Fruit fly (Drosophila melanogaster): ENCODE measurements around the gene Las.

Gene Las

DNA sequence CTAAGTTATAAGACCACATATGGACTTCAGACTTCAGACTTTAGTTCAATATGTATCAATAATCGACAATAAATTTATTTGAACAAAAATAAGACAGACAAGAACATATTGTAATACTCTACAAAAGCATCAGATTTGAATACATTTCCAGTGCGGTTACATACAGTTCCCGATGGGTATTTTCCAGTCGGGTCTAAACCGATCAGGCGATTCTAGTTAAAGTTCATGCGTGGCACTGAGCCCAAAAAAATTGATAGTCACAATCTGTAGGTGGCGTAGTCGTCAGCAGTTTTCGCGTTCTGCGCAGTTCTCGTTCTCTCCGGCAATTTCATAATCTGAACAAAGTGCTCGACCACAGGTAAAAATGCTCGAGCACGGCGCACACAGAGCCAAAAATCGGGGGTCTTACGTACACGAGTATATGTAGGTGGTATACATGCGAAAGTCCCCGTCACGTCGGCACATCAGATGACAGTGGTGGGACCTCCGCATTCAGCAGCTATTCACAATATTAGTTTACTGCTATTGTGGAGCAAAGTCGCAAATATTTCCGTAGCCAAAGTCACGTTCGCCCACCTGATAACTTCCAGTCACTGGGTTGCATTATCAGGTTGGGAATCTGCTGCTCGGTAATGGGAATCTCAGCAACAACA lies 36.8 kb downstream of the Las start (continued):
- TF ChIP-seq sob (GFP tag; IDR thresholded peaks at IDR 0.05) = peak; percentile 47
- peak; percentile 38 for TF ChIP-seq CG9215 (GFP tag; IDR thresholded peaks at IDR 0.05)
- TF ChIP-seq shn (GFP tag; optimal IDR thresholded peaks at IDR 0.05) = peak; percentile 29
- TF ChIP-seq luna (GFP tag; optimal IDR thresholded peaks at IDR 0.05) = no peak
- peak; percentile 9 for TF ChIP-seq zf30C (GFP tag; optimal IDR thresholded peaks at IDR 0.05)
- peak; percentile 13 for TF ChIP-seq Antp (GFP tag; optimal IDR thresholded peaks at IDR 0.05)
- no peak for TF ChIP-seq Scr (GFP tag; IDR thresholded peaks at IDR 0.05; ENCODE audit: partially characterized antibody)
- TF ChIP-seq CG1792 (GFP tag; optimal IDR thresholded peaks at IDR 0.05) = peak; percentile 25
- no peak for TF ChIP-seq sr (GFP tag; IDR thresholded peaks at IDR 0.05)
- TF ChIP-seq cwo (GFP tag; optimal IDR thresholded peaks at IDR 0.05) = peak; percentile 85
- no peak for TF ChIP-seq hth (optimal IDR thresholded peaks at IDR 0.05)
- TF ChIP-seq kah (GFP tag; optimal IDR thresholded peaks at IDR 0.05) = no peak
- TF ChIP-seq CG4820 (GFP tag; optimal IDR thresholded peaks at IDR 0.05) = peak; percentile 59
- no peak for TF ChIP-seq inv (GFP tag; IDR thresholded peaks at IDR 0.05; ENCODE audit: partially characterized antibody)
- peak; percentile 30 for TF ChIP-seq vfl (GFP tag; optimal IDR thresholded peaks at IDR 0.05)
- TF ChIP-seq tll (GFP tag; optimal IDR thresholded peaks at IDR 0.05) = no peak
- TF ChIP-seq Taf1 (GFP tag; IDR thresholded peaks at IDR 0.05) = no peak
- peak; percentile 57 for TF ChIP-seq CG12659 (GFP tag; optimal IDR thresholded peaks at IDR 0.05)
- TF ChIP-seq bab2 (GFP tag; optimal IDR thresholded peaks at IDR 0.05) = peak; percentile 32
- no peak for TF ChIP-seq CG4404 (GFP tag; IDR thresholded peaks at IDR 0.05)
- 0 out of 2 replicates have a peak, but pooled peaks have one; percentile 34 for TF ChIP-seq CG6689 (GFP tag; IDR thresholded peaks at IDR 0.05)
- peak; percentile 6 for TF ChIP-seq YL-1 (GFP tag; optimal IDR thresholded peaks at IDR 0.05)
- TF ChIP-seq CG12236 (GFP tag; optimal IDR thresholded peaks at IDR 0.05) = no peak
- TF ChIP-seq CG12744 (GFP tag; optimal IDR thresholded peaks at IDR 0.05) = no peak
- TF ChIP-seq CG8478 (optimal IDR thresholded peaks at IDR 0.05) = no peak
- peak; percentile 12 for TF ChIP-seq CG8281 (tag; optimal IDR thresholded peaks at IDR 0.05)
- TF ChIP-seq maf-S (GFP tag; optimal IDR thresholded peaks at IDR 0.05) = no peak
- no peak for TF ChIP-seq CG15601 (tag; optimal IDR thresholded peaks at IDR 0.05)
- peak; percentile 75 for TF ChIP-seq B-H2 (GFP tag; optimal IDR thresholded peaks at IDR 0.05)
- no peak for TF ChIP-seq Atf3 (GFP tag; optimal IDR thresholded peaks at IDR 0.05)
- TF ChIP-seq CG17186 (GFP tag; optimal IDR thresholded peaks at IDR 0.05) = no peak
- TF ChIP-seq Dip3 (GFP tag; optimal IDR thresholded peaks at IDR 0.05) = peak; percentile 80
- TF ChIP-seq CG14667 (GFP tag; IDR thresholded peaks at IDR 0.05) = no peak
- no peak for TF ChIP-seq Eip74EF (GFP tag; optimal IDR thresholded peaks at IDR 0.05)
- peak; percentile 36 for TF ChIP-seq CG12071 (GFP tag; optimal IDR thresholded peaks at IDR 0.05)
- TF ChIP-seq CG15011 (GFP tag; optimal IDR thresholded peaks at IDR 0.05) = peak; percentile 20
- no peak for TF ChIP-seq esg (GFP tag; conservative IDR thresholded peaks at IDR 0.05)
- peak; percentile 44; the same call in 1 of the 2 replicates for TF ChIP-seq CG8765 (GFP tag; IDR thresholded peaks at IDR 0.05)
- TF ChIP-seq CG18262 (tag; optimal IDR thresholded peaks at IDR 0.05) = peak; percentile 22
- peak; percentile 52 for TF ChIP-seq CG8924 (tag; optimal IDR thresholded peaks at IDR 0.05)
- no peak for TF ChIP-seq CG14014 (GFP tag; IDR thresholded peaks at IDR 0.05)
- no peak for TF ChIP-seq CG5180 (GFP tag; optimal IDR thresholded peaks at IDR 0.05)
- no peak for TF ChIP-seq HLH4C (GFP tag; IDR thresholded peaks at IDR 0.05; ENCODE audit: partially characterized antibody)
- TF ChIP-seq GATAe (GFP tag; conservative IDR thresholded peaks at IDR 0.05) = no peak; the same call in 1 of the 2 replicates
- TF ChIP-seq row (GFP tag; IDR thresholded peaks at IDR 0.05) = peak; percentile 78
- no peak for TF ChIP-seq insv (GFP tag; optimal IDR thresholded peaks at IDR 0.05)
- no peak for TF ChIP-seq hb (GFP tag; IDR thresholded peaks at IDR 0.05; ENCODE audit: partially characterized antibody)
- peak; percentile 64 for TF ChIP-seq pho (GFP tag; optimal IDR thresholded peaks at IDR 0.05)
- TF ChIP-seq Hmr (GFP tag; optimal IDR thresholded peaks at IDR 0.05) = peak; percentile 79
- no peak for TF ChIP-seq abd-A (tag; optimal IDR thresholded peaks at IDR 0.05)

Measured in whole organism, embryonic.